Fruit fly (Drosophila melanogaster) whole organism, embryonic: ENCODE data around the gene swa.

ENCODE experiments used
- CG10462 ChIP-seq: fragments of 200-800 bp; sonication (Bioruptor generic); optimal IDR thresholded peaks from 2 replicates; lab custom pipeline; 2016; ENCODE audit warnings: missing biosample characterization, missing genetic modification characterization
- CG11247 ChIP-seq: fragments of 200-800 bp; sonication (Bioruptor generic); IDR thresholded peaks from 2 replicates; pipeline ENCODE4 v1.3.6; 2022; ENCODE audit warnings: missing biosample characterization, missing genetic modification characterization
- CG11398 ChIP-seq: fragments of 200-800 bp; sonication (Bioruptor generic); optimal IDR thresholded peaks from 2 replicates; lab custom pipeline; 2016; ENCODE audit warnings: missing biosample characterization, missing genetic modification characterization
- CG1233 ChIP-seq: fragments of 200-800 bp; sonication (Bioruptor generic); optimal IDR thresholded peaks from 4 replicates; lab custom pipeline; 2018; ENCODE audit warnings: missing biosample characterization, mild to moderate bottlenecking, missing genetic modification characterization
- CG12942 ChIP-seq: fragments of 200-800 bp; sonication (Bioruptor generic); optimal IDR thresholded peaks from 3 replicates; lab custom pipeline; 2016; ENCODE audit warnings: missing biosample characterization, missing genetic modification characterization
- CG15514 ChIP-seq: fragments of 200-800 bp; sonication (Bioruptor generic); optimal IDR thresholded peaks from 3 replicates; lab custom pipeline; 2017; ENCODE audit warnings: missing biosample characterization, missing genetic modification characterization, mild to moderate bottlenecking, moderate library complexity, missing genetic modification reagents
- CG15601 ChIP-seq: fragments of 200-800 bp; sonication (Bioruptor generic); optimal IDR thresholded peaks from 3 replicates; lab custom pipeline; 2019; ENCODE audit warnings: missing biosample characterization, mild to moderate bottlenecking, missing genetic modification characterization, moderate library complexity
- CG1647 ChIP-seq: fragments of 200-800 bp; sonication (Bioruptor generic); optimal IDR thresholded peaks from 3 replicates; lab custom pipeline; 2016; ENCODE audit warnings: missing biosample characterization, missing genetic modification characterization
- CG17328 ChIP-seq: fragments of 200-800 bp; sonication (Bioruptor generic); IDR thresholded peaks from 2 replicates; pipeline ENCODE4 v1.3.6; 2022; ENCODE audit warnings: missing biosample characterization, missing genetic modification characterization
- CG17912 ChIP-seq: fragments of 200-800 bp; sonication (Bioruptor generic); optimal IDR thresholded peaks from 2 replicates; lab custom pipeline; 2018; ENCODE audit warnings: missing biosample characterization, mild to moderate bottlenecking, missing genetic modification characterization
- CG18599 ChIP-seq: fragments of 200-800 bp; sonication (Bioruptor generic); optimal IDR thresholded peaks from 3 replicates; lab custom pipeline; 2017; ENCODE audit warnings: missing biosample characterization, missing genetic modification characterization, mild to moderate bottlenecking, moderate library complexity, missing genetic modification reagents
- CG2678 ChIP-seq: fragments of 200-800 bp; sonication (Bioruptor generic); optimal IDR thresholded peaks from 3 replicates; lab custom pipeline; 2019; ENCODE audit warnings: missing biosample characterization, mild to moderate bottlenecking, missing genetic modification characterization, moderate library complexity
- CG2712 ChIP-seq: fragments of 200-800 bp; optimal IDR thresholded peaks from 3 replicates; lab custom pipeline; 2019; ENCODE audit warnings: missing biosample characterization, mild to moderate bottlenecking, missing genetic modification characterization, moderate library complexity
- CG32532 ChIP-seq: fragments of 200-800 bp; sonication (Bioruptor generic); IDR thresholded peaks from 2 replicates; pipeline ENCODE4 v1.3.6; 2022; ENCODE audit warnings: missing biosample characterization, missing genetic modification characterization
- CG33213 ChIP-seq: fragments of 200-800 bp; sonication (Bioruptor generic); optimal IDR thresholded peaks from 3 replicates; lab custom pipeline; 2016; ENCODE audit warnings: missing biosample characterization, missing genetic modification characterization
- CG8478 ChIP-seq: fragments of >200 bp; optimal IDR thresholded peaks from 2 replicates; lab custom pipeline; 2018
- E2f1 ChIP-seq: fragments of 200-800 bp; sonication (Bioruptor generic); IDR thresholded peaks from 2 replicates; pipeline ENCODE4 v1.3.6; 2022; ENCODE audit warnings: missing biosample characterization, missing genetic modification characterization
- ERR ChIP-seq: fragments of 200-800 bp; sonication (Bioruptor generic); optimal IDR thresholded peaks from 2 replicates; lab custom pipeline; 2016; ENCODE audit warnings: missing biosample characterization, missing genetic modification characterization
- GATAe ChIP-seq: fragments of 200-800 bp; sonication (Bioruptor generic); conservative IDR thresholded peaks from 2 replicates; pipeline ENCODE4 v1.3.6; 2022; ENCODE audit warnings: missing biosample characterization, missing genetic modification characterization
- Gsc ChIP-seq: fragments of 200-800 bp; sonication (Bioruptor generic); IDR thresholded peaks from 2 replicates; pipeline ENCODE4 v1.3.6; 2022; ENCODE audit warnings: missing biosample characterization, missing genetic modification characterization
- HLH3B ChIP-seq: fragments of 200-800 bp; sonication (Bioruptor generic); IDR thresholded peaks from 2 replicates; pipeline ENCODE4 v1.3.6; 2022; ENCODE audit warnings: missing biosample characterization, missing genetic modification characterization
- Hr39 ChIP-seq: fragments of >200 bp; optimal IDR thresholded peaks from 2 replicates; lab custom pipeline; 2017
- NC2α ChIP-seq: fragments of 200-800 bp; sonication (Bioruptor generic); optimal IDR thresholded peaks from 2 replicates; lab custom pipeline; 2016; ENCODE audit warnings: missing biosample characterization, missing genetic modification characterization
- Nf-YA ChIP-seq: fragments of 200-800 bp; sonication (Bioruptor generic); IDR thresholded peaks from 2 replicates; pipeline ENCODE4 v1.3.6; 2022; ENCODE audit warnings: missing biosample characterization, missing genetic modification characterization
- Optix ChIP-seq: fragments of 200-800 bp; sonication (Bioruptor generic); IDR thresholded peaks from 3 replicates; pipeline ENCODE4 v1.3.6; 2022; ENCODE audit warnings: missing biosample characterization, missing genetic modification characterization
- Ptx1 ChIP-seq: fragments of 200-800 bp; sonication (Bioruptor generic); IDR thresholded peaks from 2 replicates; pipeline ENCODE4 v1.3.6; 2022; ENCODE audit warnings: missing biosample characterization, missing genetic modification characterization
- Sox102F ChIP-seq: fragments of 200-800 bp; sonication (Bioruptor generic); optimal IDR thresholded peaks from 2 replicates; lab custom pipeline; 2018; ENCODE audit warnings: missing biosample characterization, mild to moderate bottlenecking, missing genetic modification characterization, moderate library complexity
- btn ChIP-seq: fragments of 200-800 bp; sonication (Bioruptor generic); optimal IDR thresholded peaks from 2 replicates; lab custom pipeline; 2016; ENCODE audit warnings: missing biosample characterization, missing genetic modification characterization
- ci ChIP-seq: fragments of 200-800 bp; sonication (Bioruptor generic); IDR thresholded peaks from 3 replicates; pipeline ENCODE4 v1.3.6; 2022; ENCODE audit warnings: missing biosample characterization, missing genetic modification characterization
- crol ChIP-seq: fragments of 200-800 bp; sonication (Bioruptor generic); IDR thresholded peaks from 2 replicates; pipeline ENCODE4 v1.3.6; 2022; ENCODE audit warnings: missing biosample characterization, missing genetic modification characterization
- dm ChIP-seq: fragments of 200-800 bp; sonication (Bioruptor generic); optimal IDR thresholded peaks from 3 replicates; lab custom pipeline; 2016; ENCODE audit warnings: missing biosample characterization, missing genetic modification characterization
- esg ChIP-seq: fragments of 200-800 bp; sonication (Bioruptor generic); conservative IDR thresholded peaks from 2 replicates; pipeline ENCODE4 v1.3.6; 2022; ENCODE audit warnings: missing biosample characterization, missing genetic modification characterization
- ewg ChIP-seq: fragments of 200-800 bp; sonication (Bioruptor generic); optimal IDR thresholded peaks from 3 replicates; lab custom pipeline; 2017; ENCODE audit warnings: mild to moderate bottlenecking, missing biosample characterization, missing genetic modification reagents, missing genetic modification characterization
- ftz-f1 ChIP-seq: fragments of 200-800 bp; sonication (Bioruptor generic); optimal IDR thresholded peaks from 2 replicates; lab custom pipeline; 2016; ENCODE audit warnings: missing biosample characterization, missing genetic modification characterization
- gsb-n ChIP-seq: fragments of 200-800 bp; sonication (Bioruptor generic); optimal IDR thresholded peaks from 3 replicates; lab custom pipeline; 2018; ENCODE audit warnings: missing biosample characterization, mild to moderate bottlenecking, missing genetic modification characterization
- hkb ChIP-seq, 2 experiments: fragments of 200-800 bp in 1 of 2; fragments of >200 bp in 1 of 2; sonication (Bioruptor generic) in 1 of 2; IDR thresholded peaks in 1 of 2; optimal IDR thresholded peaks in 1 of 2; 2 replicates each; pipeline versions ENCODE4 v1.3.6 to Lab custom; 2017 to 2022; ENCODE audit warnings: missing biosample characterization in 1 of 2, missing genetic modification characterization in 1 of 2
- mirr ChIP-seq: fragments of 200-800 bp; sonication (Bioruptor generic); optimal IDR thresholded peaks from 3 replicates; lab custom pipeline; 2018; ENCODE audit warnings: missing biosample characterization, mild to moderate bottlenecking, missing genetic modification characterization
- oc ChIP-seq: fragments of 200-800 bp; sonication (Bioruptor generic); optimal IDR thresholded peaks from 2 replicates; lab custom pipeline; 2018; ENCODE audit warnings: missing biosample characterization, mild to moderate bottlenecking, missing genetic modification characterization, moderate library complexity
- pum ChIP-seq: fragments of 200-800 bp; sonication (Bioruptor generic); optimal IDR thresholded peaks from 2 replicates; lab custom pipeline; 2016; ENCODE audit warnings: missing biosample characterization, missing genetic modification characterization
- row ChIP-seq: fragments of 200-800 bp; sonication (Bioruptor generic); IDR thresholded peaks from 3 replicates; pipeline ENCODE4 v1.3.6; 2022; ENCODE audit warnings: missing biosample characterization, missing genetic modification characterization
- salm ChIP-seq: fragments of 200-800 bp; sonication (Bioruptor generic); optimal IDR thresholded peaks from 2 replicates; lab custom pipeline; 2018; ENCODE audit warnings: missing biosample characterization, mild to moderate bottlenecking, missing genetic modification characterization
- schlank ChIP-seq: fragments of 200-800 bp; sonication (Bioruptor generic); optimal IDR thresholded peaks from 2 replicates; lab custom pipeline; 2018; ENCODE audit warnings: missing biosample characterization, mild to moderate bottlenecking, missing genetic modification characterization
- sim ChIP-seq: fragments of 200-800 bp; sonication (Bioruptor generic); IDR thresholded peaks from 2 replicates; pipeline ENCODE4 v1.3.6; 2022; ENCODE audit warnings: missing biosample characterization, missing genetic modification characterization
- slou ChIP-seq: fragments of 200-800 bp; sonication (Bioruptor generic); optimal IDR thresholded peaks from 3 replicates; lab custom pipeline; 2016; ENCODE audit warnings: missing biosample characterization, missing genetic modification characterization
- so ChIP-seq: fragments of 200-800 bp; sonication (Bioruptor generic); IDR thresholded peaks from 3 replicates; pipeline ENCODE4 v1.3.6; 2022; ENCODE audit warnings: missing biosample characterization, missing genetic modification characterization
- sob ChIP-seq: fragments of 200-800 bp; sonication (Bioruptor generic); IDR thresholded peaks from 2 replicates; pipeline ENCODE4 v1.3.6; 2022; ENCODE audit warnings: missing biosample characterization, missing genetic modification characterization
- sqz ChIP-seq: fragments of 200-800 bp; sonication (Bioruptor generic); optimal IDR thresholded peaks from 3 replicates; lab custom pipeline; 2018; ENCODE audit warnings: missing biosample characterization, mild to moderate bottlenecking, missing genetic modification characterization
- trem ChIP-seq: fragments of 200-800 bp; optimal IDR thresholded peaks from 3 replicates; lab custom pipeline; 2019; ENCODE audit warnings: missing biosample characterization, mild to moderate bottlenecking, missing genetic modification characterization, moderate library complexity
- trh ChIP-seq: fragments of 200-800 bp; sonication (Bioruptor generic); optimal IDR thresholded peaks from 2 replicates; lab custom pipeline; 2016; ENCODE audit warnings: missing biosample characterization, missing genetic modification characterization
- unpg ChIP-seq: fragments of 200-800 bp; sonication (Bioruptor generic); optimal IDR thresholded peaks from 3 replicates; lab custom pipeline; 2018; ENCODE audit warnings: missing biosample characterization, mild to moderate bottlenecking, missing genetic modification characterization, moderate library complexity
- vfl ChIP-seq: fragments of 200-800 bp; sonication (Bioruptor generic); optimal IDR thresholded peaks from 2 replicates; lab custom pipeline; 2016; ENCODE audit warnings: missing biosample characterization, missing genetic modification characterization

swa gene

dm6 chrX:6339970-6340548 is 25.4 kb downstream of the swa start (continued):
- TF ChIP-seq esg (peak; percentile 56), dm (GFP tag; lab: Kevin White, UChicago) (peak; percentile 23), E2f1 (peak; percentile 66), CG2712 (tag; lab: Kevin White, UChicago) (peak; percentile 66), CG11247 (GFP tag; lab: Robert Waterston, UW) (peak; percentile 56; the same call in 1 of the 2 replicates), CG17328 (GFP tag; lab: Robert Waterston, UW) (peak; percentile 72), unpg (GFP tag; lab: Kevin White, UChicago) (peak; percentile 62), sim (peak; percentile 18; the same call in 1 of the 2 replicates), slou (GFP tag; lab: Kevin White, UChicago) (no peak), CG1233 (GFP tag; lab: Kevin White, UChicago) (peak; percentile 14), CG15514 (GFP tag; lab: Kevin White, UChicago) (peak; percentile 9), GATAe (no peak), so (GFP tag; lab: Robert Waterston, UW) (peak; percentile 64; the same call in 1 of the 3 replicates), sob (GFP tag; lab: Robert Waterston, UW) (peak; percentile 47; the same call in 1 of the 2 replicates), Gsc (0 out of 2 replicates have a peak, but pooled peaks have one; percentile 18), oc (tag; lab: Kevin White, UChicago) (peak; percentile 96), vfl (peak; percentile 12), NC2α (GFP tag; lab: Kevin White, UChicago) (no peak), crol (GFP tag; lab: Robert Waterston, UW) (peak; percentile 44), CG1647 (GFP tag; lab: Kevin White, UChicago) (peak; percentile 34), salm (tag; lab: Kevin White, UChicago) (peak; percentile 38), row (GFP tag; lab: Robert Waterston, UW) (peak; percentile 61), CG10462 (GFP tag; lab: Kevin White, UChicago) (no peak), CG32532 (GFP tag; lab: Robert Waterston, UW) (peak; percentile 73), CG11398 (GFP tag; lab: Kevin White, UChicago) (peak; percentile 5), CG2678 (peak; percentile 65), HLH3B (GFP tag; lab: Robert Waterston, UW) (peak; percentile 60; the same call in 1 of the 2 replicates), ftz-f1 (GFP tag; lab: Kevin White, UChicago) (no peak), btn (GFP tag; lab: Kevin White, UChicago) (no peak), ERR (GFP tag; lab: Kevin White, UChicago) (no peak), hkb (optimal IDR thresholded peaks at IDR 0.05; lab: Kevin White, UChicago) (no peak), hkb (GFP tag; IDR thresholded peaks at IDR 0.05; lab: Robert Waterston, UW) (peak; percentile 48; the same call in 1 of the 2 replicates), sqz (GFP tag; lab: Kevin White, UChicago) (no peak), pum (GFP tag; lab: Kevin White, UChicago) (peak; percentile 4), CG17912 (GFP tag; lab: Kevin White, UChicago) (no peak), ci (GFP tag; lab: Robert Waterston, UW) (peak; percentile 87), trem (tag; lab: Kevin White, UChicago) (peak; percentile 21), ewg (peak; percentile 27), CG12942 (GFP tag; lab: Kevin White, UChicago) (peak; percentile 10), gsb-n (peak; percentile 56), Nf-YA (peak; percentile 62), mirr (no peak), trh (GFP tag; lab: Kevin White, UChicago) (no peak), Sox102F (GFP tag; lab: Kevin White, UChicago) (peak; percentile 72), CG8478 (lab: Kevin White, UChicago) (no peak), schlank (tag; lab: Kevin White, UChicago) (peak; percentile 19), Ptx1 (GFP tag; lab: Robert Waterston, UW) (peak; percentile 64), Hr39 (no peak), CG18599 (peak; percentile 47), CG15601 (tag; lab: Kevin White, UChicago) (peak; percentile 46), CG33213 (GFP tag; lab: Kevin White, UChicago) (peak; percentile 21), Optix (GFP tag; lab: Robert Waterston, UW) (peak; percentile 35; the same call in 1 of the 3 replicates)
